Worm (Caenorhabditis elegans): ENCODE measurements around the gene unc-61.

Gene unc-61

ce11 chrV:14688097-14688912, 45.7 kb downstream of the unc-61 start, which contains the start of gene C47E8.11:
Gene C47E8.11 (plus strand): TSS chrV:14688616.
- TF ChIP-seq fkh-8 (tag; optimal IDR thresholded peaks at IDR 0.05) (no peak), pax-3 (tag; optimal IDR thresholded peaks at IDR 0.05) (peak; percentile 65), lin-35 (GFP tag; optimal IDR thresholded peaks at IDR 0.05) (peak; percentile 24 to 62), lin-14 (GFP tag; optimal IDR thresholded peaks at IDR 0.05) (peak; percentile 33), hlh-17 (GFP tag; optimal IDR thresholded peaks at IDR 0.05; ENCODE audit: borderline replicate concordance) (no peak), xbp-1 (tag; optimal IDR thresholded peaks at IDR 0.05) (peak; percentile 12), hlh-4 (tag; optimal IDR thresholded peaks at IDR 0.05) (no peak), swsn-7 (tag; optimal IDR thresholded peaks at IDR 0.05) (peak; percentile 63), Y116A8C.19 (tag; optimal IDR thresholded peaks at IDR 0.05; ENCODE audit: borderline replicate concordance) (no peak), dsc-1 (tag; optimal IDR thresholded peaks at IDR 0.05) (peak; percentile 38), aly-2 (tag; optimal IDR thresholded peaks at IDR 0.05) (peak; percentile 100), C16A3.4 (tag; optimal IDR thresholded peaks at IDR 0.05) (no peak), F16B12.6 (tag; optimal IDR thresholded peaks at IDR 0.05) (no peak), tbx-2 (tag; optimal IDR thresholded peaks at IDR 0.05) (no peak), nhr-84 (tag; optimal IDR thresholded peaks at IDR 0.05) (no peak), ceh-63 (GFP tag; optimal IDR thresholded peaks at IDR 0.05) (no peak), aha-1 (tag; optimal IDR thresholded peaks at IDR 0.05) (peak; percentile 20), efl-1 (optimal IDR thresholded peaks at IDR 0.05) (no peak), efl-1 (GFP tag; optimal IDR thresholded peaks at IDR 0.05 in 1 of 2) (peak; percentile 13 to 68), mdl-1 (tag; optimal IDR thresholded peaks at IDR 0.05) (no peak), mep-1 (tag; optimal IDR thresholded peaks at IDR 0.05) (peak; percentile 62), ces-1 (GFP tag; optimal IDR thresholded peaks at IDR 0.05) (no peak), snu-23 (GFP tag; optimal IDR thresholded peaks at IDR 0.05) (peak; percentile 67), nhr-76 (tag; optimal IDR thresholded peaks at IDR 0.05) (no peak), unc-86 (tag; optimal IDR thresholded peaks at IDR 0.05) (peak; percentile 28), lin-13 (GFP tag; optimal IDR thresholded peaks at IDR 0.05) (peak; percentile 25), rnt-1 (tag; optimal IDR thresholded peaks at IDR 0.05) (peak; percentile 41), pag-3 (tag; optimal IDR thresholded peaks at IDR 0.05; ENCODE audit: borderline replicate concordance, insufficient read depth) (peak; percentile 18), nhr-47 (tag; optimal IDR thresholded peaks at IDR 0.05) (peak; percentile 48), sup-37 (GFP tag; optimal IDR thresholded peaks at IDR 0.05) (no peak), egl-13 (tag; optimal IDR thresholded peaks at IDR 0.05) (peak; percentile 5), pqm-1 (tag; optimal IDR thresholded peaks at IDR 0.05) (peak; percentile 37), nhr-71 (tag; optimal IDR thresholded peaks at IDR 0.05) (peak; percentile 69), snpc-4 (tag; optimal IDR thresholded peaks at IDR 0.05) (peak; percentile 28), nhr-19 (GFP tag; conservative IDR thresholded peaks at IDR 0.05) (peak; percentile 38; the same call in 1 of the 2 replicates), ama-1 (optimal IDR thresholded peaks at IDR 0.05) (peak; percentile 98), fkh-4 (tag; optimal IDR thresholded peaks at IDR 0.05; ENCODE audit: borderline replicate concordance) (no peak), elt-2 (tag; optimal IDR thresholded peaks at IDR 0.05) (peak; percentile 31), grh-1 (GFP tag; IDR thresholded peaks at IDR 0.05) (peak; percentile 31; the same call in 1 of the 2 replicates), C34B4.2 (tag; optimal IDR thresholded peaks at IDR 0.05) (no peak), ceh-8 (GFP tag; optimal IDR thresholded peaks at IDR 0.05) (peak; percentile 33), nhr-20 (tag; optimal IDR thresholded peaks at IDR 0.05) (peak; percentile 39), nhr-90 (tag; optimal IDR thresholded peaks at IDR 0.05; ENCODE audit: poor library complexity) (peak; percentile 65), unc-30 (tag; optimal IDR thresholded peaks at IDR 0.05) (no peak), unc-62 (GFP tag; optimal IDR thresholded peaks at IDR 0.05) (no peak), lsy-2 (tag; optimal IDR thresholded peaks at IDR 0.05) (peak; percentile 26 to 41), ztf-4 (tag; optimal IDR thresholded peaks at IDR 0.05) (peak; percentile 49)
